Worm (Caenorhabditis elegans) whole organism, L4/young adult: ENCODE results near the gene B0416.5.

Experiments
- W03F9.2 ChIP-seq: fragments of 150-350 bp; optimal IDR thresholded peaks from 2 replicates; lab custom pipeline; 2014; ENCODE audit warnings: missing biosample characterization, missing genetic modification characterization
- him-1 ChIP-seq: sonication (generic microtip); optimal IDR thresholded peaks from 2 replicates; lab custom pipeline; 2016; ENCODE audit warnings: missing genotype, missing genetic modification reagents, missing genetic modification characterization, missing compliant biosample characterization

- TF ChIP-seq him-1 (tag; lab: Kevin White, UChicago) (no peak), W03F9.2 (no peak)
Measured at ce11 chrX:9233805-9234204, 36.8 kb downstream of the B0416.5 start.
